Worm (Caenorhabditis elegans) whole organism, late embryonic: ENCODE measurements around the gene dct-7.

Source experiments
- C08G9.2 ChIP-seq: sonication (generic microtip); optimal IDR thresholded peaks from 2 replicates; lab custom pipeline; 2016; ENCODE audit warnings: mild to moderate bottlenecking, missing genetic modification characterization, moderate library complexity, missing compliant biosample characterization
- K02D7.2 ChIP-seq: sonication (generic microtip); optimal IDR thresholded peaks from 2 replicates; lab custom pipeline; 2017; ENCODE audit warnings: mild to moderate bottlenecking, missing genetic modification characterization, missing compliant biosample characterization
- T23F11.4 ChIP-seq: fragments of 200-800 bp; sonication (Bioruptor generic); optimal IDR thresholded peaks from 2 replicates; lab custom pipeline; 2018; ENCODE audit warnings: mild to moderate bottlenecking, missing genetic modification characterization, missing compliant biosample characterization
- ama-1 ChIP-seq: fragments of 150-350 bp; optimal IDR thresholded peaks from 2 replicates; lab custom pipeline; 2014
- ceh-9 ChIP-seq: sonication (generic microtip); optimal IDR thresholded peaks from 2 replicates; lab custom pipeline; 2016; ENCODE audit warnings: mild to moderate bottlenecking, missing genetic modification characterization, inconsistent platforms, missing compliant biosample characterization
- lim-6 ChIP-seq: sonication (generic microtip); optimal IDR thresholded peaks from 2 replicates; lab custom pipeline; 2016; ENCODE audit warnings: missing genetic modification characterization, missing compliant biosample characterization
- nhr-11 ChIP-seq: fragments of 150-350 bp; optimal IDR thresholded peaks from 2 replicates; lab custom pipeline; 2014; ENCODE audit warnings: missing biosample characterization, missing genetic modification characterization
- odd-2 ChIP-seq: sonication (generic microtip); optimal IDR thresholded peaks from 2 replicates; lab custom pipeline; 2017; ENCODE audit warnings: antibody characterized with exemption, mild to moderate bottlenecking, missing genetic modification characterization, missing compliant biosample characterization
- pha-4 ChIP-seq: fragments of 150-350 bp; optimal IDR thresholded peaks from 2 replicates; lab custom pipeline; 2018; ENCODE audit warnings: missing biosample characterization, missing genetic modification reagents, missing genetic modification characterization
- pqm-1 ChIP-seq: sonication (generic microtip); optimal IDR thresholded peaks from 2 replicates; lab custom pipeline; 2016; ENCODE audit warnings: missing genetic modification characterization, missing compliant biosample characterization
- rnt-1 ChIP-seq: sonication (generic microtip); optimal IDR thresholded peaks from 2 replicates; lab custom pipeline; 2016; ENCODE audit warnings: missing genetic modification characterization, missing compliant biosample characterization
- sox-2 ChIP-seq: fragments of 200-800 bp; sonication (Bioruptor generic); IDR thresholded peaks from 2 replicates; pipeline ENCODE4 v1.3.6; 2022; ENCODE audit warnings: missing genetic modification reagents, missing genetic modification characterization, missing compliant biosample characterization
- ttx-3 ChIP-seq: sonication (generic microtip); optimal IDR thresholded peaks from 2 replicates; lab custom pipeline; 2016; ENCODE audit warnings: missing genetic modification reagents, missing genetic modification characterization, missing compliant biosample characterization
- zip-5 ChIP-seq: sonication (generic microtip); optimal IDR thresholded peaks from 2 replicates; lab custom pipeline; 2016; ENCODE audit warnings: missing genetic modification characterization, missing compliant biosample characterization

- no peak for TF ChIP-seq ceh-9 (tag; lab: Kevin White, UChicago)
- TF ChIP-seq zip-5 (tag; lab: Kevin White, UChicago): no peak
- no peak for TF ChIP-seq pqm-1 (tag; lab: Kevin White, UChicago)
- TF ChIP-seq ttx-3 (tag; lab: Kevin White, UChicago): no peak
- TF ChIP-seq T23F11.4 (GFP tag; lab: Kevin White, UChicago): no peak
- TF ChIP-seq sox-2 (GFP tag; lab: Robert Waterston, UW): no peak
- TF ChIP-seq lim-6 (tag; lab: Kevin White, UChicago): no peak
- TF ChIP-seq C08G9.2 (tag; lab: Kevin White, UChicago): no peak
- no peak for TF ChIP-seq rnt-1
- no peak for TF ChIP-seq odd-2
- no peak for TF ChIP-seq pha-4 (tag; lab: Kevin White, UChicago)
- TF ChIP-seq nhr-11: no peak
- TF ChIP-seq K02D7.2 (tag; lab: Kevin White, UChicago): no peak
- TF ChIP-seq ama-1 (lab: Kevin White, UChicago): no peak
These were observed 10.8 kb upstream of the dct-7 start, which contains the start of gene lgc-22 for ce11 chrIV:4301202-4301601.
